Worm (Caenorhabditis elegans) whole organism, L4 larva: ENCODE results near the gene Y45F10D.7.

ENCODE experiments used
- F26F4.8 ChIP-seq: fragments of 200-800 bp; sonication (Bioruptor generic); conservative IDR thresholded peaks from 2 replicates; pipeline ENCODE4 v1.3.6; 2022; ENCODE audit warnings: missing genetic modification characterization, missing compliant biosample characterization
- F44E2.7 ChIP-seq: fragments of 200-800 bp; sonication (Bioruptor generic); IDR thresholded peaks from 2 replicates; pipeline ENCODE4 v2.1.2; 2022; ENCODE audit warnings: missing genetic modification characterization, missing compliant biosample characterization
- R02D3.7 ChIP-seq: fragments of 150-350 bp; sonication (generic microtip); optimal IDR thresholded peaks from 3 replicates; lab custom pipeline; 2014; ENCODE audit warnings: missing biosample characterization, missing genetic modification characterization
- Y48G9A.11 ChIP-seq: fragments of 200-800 bp; sonication (Bioruptor generic); IDR thresholded peaks from 2 replicates; pipeline ENCODE4 v1.3.6; 2022; ENCODE audit warnings: missing genetic modification reagents, missing genetic modification characterization, missing compliant biosample characterization
- aha-1 ChIP-seq: fragments of 150-350 bp; peaks from one replicate; lab custom pipeline; 2014; ENCODE audit warnings: missing biosample characterization, missing genetic modification characterization
- arid-1 ChIP-seq: fragments of 200-800 bp; sonication (Bioruptor generic); conservative IDR thresholded peaks from 2 replicates; pipeline ENCODE4 v1.3.6; 2022; ENCODE audit warnings: missing genetic modification reagents, missing genetic modification characterization, missing compliant biosample characterization
- ceh-28 ChIP-seq: fragments of 150-350 bp; optimal IDR thresholded peaks from 2 replicates; lab custom pipeline; 2014; ENCODE audit warnings: missing biosample characterization, missing genetic modification reagents, missing genetic modification characterization
- ceh-44 ChIP-seq: fragments of 200-800 bp; sonication (Bioruptor generic); IDR thresholded peaks from 2 replicates; pipeline ENCODE4 v1.3.6; 2022; ENCODE audit warnings: missing genetic modification reagents, missing genetic modification characterization, missing compliant biosample characterization
- ces-1 ChIP-seq: fragments of 150-350 bp; sonication (generic microtip); optimal IDR thresholded peaks from 4 replicates; lab custom pipeline; 2014; ENCODE audit warnings: missing biosample characterization, missing genetic modification reagents, missing genetic modification characterization
- daf-19 ChIP-seq: fragments of 200-800 bp; sonication (Bioruptor generic); conservative IDR thresholded peaks from 2 replicates; pipeline ENCODE4 v1.3.6; 2022; ENCODE audit warnings: missing genetic modification characterization, missing compliant biosample characterization
- dmd-6 ChIP-seq: fragments of 200-800 bp; sonication (Bioruptor generic); IDR thresholded peaks from 2 replicates; pipeline ENCODE4 v1.3.6; 2022; ENCODE audit warnings: missing genetic modification reagents, missing genetic modification characterization, missing compliant biosample characterization
- dmd-9 ChIP-seq: fragments of 200-800 bp; sonication (Bioruptor generic); IDR thresholded peaks from 2 replicates; pipeline ENCODE4 v1.3.6; 2022; ENCODE audit warnings: missing genetic modification reagents, missing genetic modification characterization, missing compliant biosample characterization
- hmg-1.1 ChIP-seq: fragments of 200-800 bp; sonication (Bioruptor generic); IDR thresholded peaks from 2 replicates; pipeline ENCODE4 v1.3.6; 2022; ENCODE audit warnings: missing genetic modification reagents, missing genetic modification characterization, missing compliant biosample characterization
- lin-1 ChIP-seq: fragments of 200-800 bp; sonication (Bioruptor generic); IDR thresholded peaks from 2 replicates; pipeline ENCODE4 v1.3.6; 2022; ENCODE audit warnings: missing genetic modification reagents, missing genetic modification characterization, missing compliant biosample characterization
- lin-13 ChIP-seq: fragments of 150-350 bp; optimal IDR thresholded peaks from 2 replicates; lab custom pipeline; 2014; ENCODE audit warnings: missing biosample characterization, missing genetic modification reagents, missing genetic modification characterization
- mdl-1 ChIP-seq, 2 experiments: fragments of 150-350 bp in 1 of 2; sonication (generic microtip) in 1 of 2; optimal IDR thresholded peaks; 2 replicates each; lab custom pipeline; 2014 to 2017; ENCODE audit warnings: missing biosample characterization in 2 of 2, missing genetic modification characterization in 2 of 2
- mdt-29 ChIP-seq: fragments of 200-800 bp; sonication (Bioruptor generic); IDR thresholded peaks from 2 replicates; pipeline ENCODE4 v1.3.6; 2022; ENCODE audit warnings: missing genetic modification reagents, missing genetic modification characterization, missing compliant biosample characterization
- nhr-11 ChIP-seq: fragments of 150-350 bp; optimal IDR thresholded peaks from 2 replicates; lab custom pipeline; 2014; ENCODE audit warnings: missing biosample characterization, missing genetic modification characterization
- nhr-42 ChIP-seq: fragments of 200-800 bp; sonication (Bioruptor generic); IDR thresholded peaks from 2 replicates; pipeline ENCODE4 v1.3.6; 2022; ENCODE audit warnings: missing genetic modification characterization, missing compliant biosample characterization
- nhr-48 ChIP-seq: sonication (generic microtip); optimal IDR thresholded peaks from 2 replicates; lab custom pipeline; 2016; ENCODE audit warnings: mild to moderate bottlenecking, missing genetic modification characterization, missing compliant biosample characterization
- nhr-76 ChIP-seq: fragments of 150-350 bp; optimal IDR thresholded peaks from 2 replicates; lab custom pipeline; 2014; ENCODE audit warnings: missing biosample characterization, missing genetic modification characterization
- pha-4 ChIP-seq, 2 experiments: fragments of 150-350 bp in 1 of 2; fragments of 200-800 bp in 1 of 2; sonication (Bioruptor generic) in 1 of 2; IDR thresholded peaks in 1 of 2; optimal IDR thresholded peaks in 1 of 2; 2 replicates each; pipeline versions ENCODE4 v1.3.6 to Lab custom; 2014 to 2022; ENCODE audit warnings: missing genetic modification characterization in 2 of 2, missing genetic modification reagents in 2 of 2, missing biosample characterization in 1 of 2, missing compliant biosample characterization in 1 of 2
- saeg-2 ChIP-seq: fragments of 200-800 bp; sonication (Bioruptor generic); IDR thresholded peaks from 2 replicates; pipeline ENCODE4 v1.3.6; 2022; ENCODE audit warnings: missing genetic modification reagents, missing genetic modification characterization, missing compliant biosample characterization
- set-16 ChIP-seq: fragments of 200-800 bp; sonication (Bioruptor generic); IDR thresholded peaks from 2 replicates; pipeline ENCODE4 v1.3.6; 2022; ENCODE audit warnings: missing genetic modification reagents, missing genetic modification characterization, missing compliant biosample characterization
- snpc-1.2 ChIP-seq: fragments of 200-800 bp; sonication (Bioruptor generic); IDR thresholded peaks from 2 replicates; pipeline ENCODE4 v1.3.6; 2022; ENCODE audit warnings: missing genetic modification reagents, missing genetic modification characterization, missing compliant biosample characterization
- tag-97 ChIP-seq: fragments of 200-800 bp; sonication (Bioruptor generic); IDR thresholded peaks from 2 replicates; pipeline ENCODE4 v1.3.6; 2022; ENCODE audit warnings: missing genetic modification characterization, missing compliant biosample characterization
- unc-62 ChIP-seq, 3 experiments: fragments of 150-350 bp in 1 of 3; sonication (generic microtip); optimal IDR thresholded peaks in 2 of 3; peaks in 1 of 3; 1 replicate in 1 of 3; 2 replicates in 2 of 3; lab custom pipeline; 2014 to 2017; ENCODE audit warnings: missing biosample characterization in 3 of 3, missing genetic modification characterization in 3 of 3, missing genetic modification reagents in 3 of 3, missing genotype in 1 of 3
- zag-1 ChIP-seq: fragments of 150-350 bp; optimal IDR thresholded peaks from 2 replicates; lab custom pipeline; 2014; ENCODE audit warnings: missing biosample characterization, missing genetic modification characterization
- zfp-2 ChIP-seq: sonication (generic microtip); optimal IDR thresholded peaks from 2 replicates; lab custom pipeline; 2016; ENCODE audit warnings: mild to moderate bottlenecking, missing genetic modification characterization, missing compliant biosample characterization
- zip-2 ChIP-seq: fragments of 150-350 bp; optimal IDR thresholded peaks from 2 replicates; lab custom pipeline; 2014; ENCODE audit warnings: missing biosample characterization, missing genetic modification characterization

Gene Y45F10D.7

DNA sequence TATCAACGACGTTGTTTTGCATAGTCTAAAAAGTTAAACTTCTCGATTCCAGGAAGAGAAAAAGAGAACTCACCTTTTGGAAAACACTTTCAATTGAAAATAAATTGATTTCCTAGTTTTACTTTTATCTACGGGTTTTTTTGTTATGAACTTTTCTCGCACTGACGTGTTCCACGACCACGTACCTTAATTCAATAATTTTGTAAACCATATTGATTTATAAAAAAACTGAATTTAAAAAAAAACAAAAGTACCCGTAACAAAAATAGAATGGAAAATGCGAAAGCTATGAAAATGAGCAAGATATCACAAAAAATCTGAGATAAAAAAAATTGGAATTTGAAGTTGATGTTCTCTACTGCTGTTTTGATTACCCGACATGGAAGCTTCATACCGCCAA lies 46.5 kb upstream of the Y45F10D.7 start, which contains the start of gene C47A4.3:
Gene C47A4.3, minus strand, starts transcription at position 101 of the 400 bp plus-strand sequence.
- TF ChIP-seq lin-1 = no peak
- no peak for TF ChIP-seq F44E2.7
- TF ChIP-seq, all 104 proteins: peak for 0

DNA sequence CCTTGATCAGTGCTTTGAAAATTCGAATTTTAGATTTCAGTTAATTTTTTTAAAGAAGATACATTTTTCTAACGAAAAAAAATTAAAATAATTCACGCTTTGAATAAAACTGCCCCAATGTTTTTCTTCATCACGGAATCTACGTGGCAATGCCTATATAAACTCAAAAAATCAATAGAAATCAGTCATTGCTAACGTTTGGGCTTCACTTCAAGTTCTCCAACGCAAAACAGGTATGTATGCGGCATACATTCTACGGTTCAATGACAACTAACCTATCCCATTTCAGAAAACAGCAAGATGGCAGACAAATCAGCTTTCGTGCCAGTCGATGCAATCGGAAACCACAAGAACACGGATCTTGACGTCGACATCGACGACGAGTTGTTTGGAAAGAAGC lies 43.3 kb upstream of the Y45F10D.7 start, which contains the start of gene C47A4.5:
Gene C47A4.5, plus strand, starts transcription at position 301 of the 400 bp plus-strand sequence.
- TF ChIP-seq ceh-28 (no peak), dmd-9 (no peak), nhr-11 (tag; lab: Kevin White, UChicago) (no peak), ceh-44 (GFP tag; lab: Robert Waterston, UW) (no peak), nhr-48 (tag; lab: Kevin White, UChicago) (no peak), lin-13 (GFP tag; lab: Kevin White, UChicago) (no peak), zag-1 (no peak), nhr-76 (tag; lab: Kevin White, UChicago) (no peak), zip-2 (tag; lab: Kevin White, UChicago) (no peak), unc-62 (GFP tag; optimal IDR thresholded peaks at IDR 0.05 in 1 of 2; lab: Kevin White, UChicago) (no peak), unc-62 (tag; optimal IDR thresholded peaks at IDR 0.05; lab: Kevin White, UChicago) (no peak), snpc-1.2 (GFP tag; lab: Robert Waterston, UW) (no peak), R02D3.7 (tag; lab: Kevin White, UChicago) (no peak), pha-4 (GFP tag; IDR thresholded peaks at IDR 0.05; lab: Robert Waterston, UW) (no peak), pha-4 (tag; optimal IDR thresholded peaks at IDR 0.05; lab: Kevin White, UChicago) (no peak), arid-1 (GFP tag; lab: Robert Waterston, UW) (no peak), saeg-2 (GFP tag; lab: Robert Waterston, UW) (no peak)

DNA sequence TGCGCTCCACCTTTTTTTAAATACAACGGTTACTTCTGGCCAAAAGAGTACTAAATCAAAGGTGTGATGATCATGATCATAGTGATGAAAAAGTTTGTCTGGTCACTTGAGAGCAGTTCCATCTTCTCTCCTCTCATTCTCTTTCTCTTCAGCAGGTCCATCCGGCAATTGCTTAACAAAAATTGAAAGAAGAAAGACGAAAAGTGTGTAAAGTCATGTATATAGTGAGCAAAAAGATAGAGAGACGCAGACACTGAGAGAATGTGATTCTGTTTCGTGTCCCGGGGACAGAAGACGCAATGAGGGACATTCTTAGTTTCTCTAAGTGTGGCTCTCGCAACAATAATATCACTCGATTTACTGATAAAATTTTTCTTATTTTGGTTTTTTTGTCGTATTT lies 39.9 kb upstream of the Y45F10D.7 start:
- TF ChIP-seq dmd-6 (GFP tag; lab: Robert Waterston, UW) (no peak), unc-62 (GFP tag; optimal IDR thresholded peaks at IDR 0.05 in 1 of 2; lab: Kevin White, UChicago) (peak in 1 of 2 experiments; percentile 7), unc-62 (tag; optimal IDR thresholded peaks at IDR 0.05; lab: Kevin White, UChicago) (no peak), aha-1 (tag; lab: Kevin White, UChicago) (peak; percentile 73), nhr-11 (tag; lab: Kevin White, UChicago) (peak; percentile 8)

DNA sequence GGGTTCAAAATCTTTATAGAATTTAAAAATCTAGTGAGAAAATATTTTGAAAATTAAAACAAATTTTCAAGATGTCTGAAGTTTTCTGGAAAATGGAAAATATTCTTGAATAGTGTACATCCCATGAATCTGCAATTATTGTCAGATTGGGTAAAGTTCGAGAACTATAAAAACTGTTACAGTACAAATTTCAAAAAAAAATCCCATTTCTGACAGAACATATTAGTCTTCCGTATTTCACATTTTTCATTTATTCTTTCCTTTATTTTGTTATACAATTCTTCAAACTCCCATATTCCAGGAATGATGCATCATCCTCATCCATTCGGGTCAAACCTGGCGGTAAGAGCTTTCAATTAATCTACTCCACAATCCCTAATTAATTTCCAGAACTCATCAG lies 38.7 kb upstream of the Y45F10D.7 start, which contains the start of gene sorb-1:
Gene sorb-1, plus strand, starts transcription at position 301 of the 400 bp plus-strand sequence.
- no peak for TF ChIP-seq lin-13 (GFP tag; lab: Kevin White, UChicago)
- no peak for TF ChIP-seq saeg-2 (GFP tag; lab: Robert Waterston, UW)
- peak; percentile 11 for TF ChIP-seq aha-1 (tag; lab: Kevin White, UChicago)
- peak in 1 of 2 experiments; percentile 21 for TF ChIP-seq unc-62 (GFP tag; optimal IDR thresholded peaks at IDR 0.05 in 1 of 2; lab: Kevin White, UChicago)
- no peak for TF ChIP-seq unc-62 (tag; optimal IDR thresholded peaks at IDR 0.05; lab: Kevin White, UChicago)
- no peak for TF ChIP-seq mdl-1 (tag; optimal IDR thresholded peaks at IDR 0.05; lab: Kevin White, UChicago)
- no peak for TF ChIP-seq zfp-2

DNA sequence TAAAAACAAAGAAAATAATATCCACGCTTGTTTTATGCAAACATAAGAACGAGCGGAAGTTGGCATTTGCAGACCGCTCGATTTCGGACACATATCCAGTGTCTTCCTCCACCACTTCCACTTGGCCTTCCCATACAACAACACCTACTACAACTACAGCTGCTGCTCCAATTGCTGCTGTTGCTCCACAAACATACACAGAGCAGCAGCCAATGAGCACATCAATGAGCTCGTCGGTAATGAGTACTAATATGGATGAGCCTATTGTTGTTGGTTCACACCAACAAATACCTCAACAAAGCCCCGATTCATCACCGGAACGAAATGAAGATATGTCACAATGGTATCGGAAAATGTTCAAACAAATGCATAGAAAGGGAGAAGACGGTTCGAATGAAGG lies 33.1 kb upstream of the Y45F10D.7 start:
- TF ChIP-seq unc-62 (GFP tag; optimal IDR thresholded peaks at IDR 0.05 in 1 of 2; lab: Kevin White, UChicago) = peak in 1 of 2 experiments; percentile 64
- TF ChIP-seq unc-62 (tag; optimal IDR thresholded peaks at IDR 0.05; lab: Kevin White, UChicago) = no peak
- TF ChIP-seq Y48G9A.11 (GFP tag; lab: Robert Waterston, UW) = no peak
- no peak for TF ChIP-seq mdt-29
- no peak for TF ChIP-seq nhr-42 (GFP tag; lab: Robert Waterston, UW)
- no peak for TF ChIP-seq daf-19 (GFP tag; lab: Robert Waterston, UW)
- TF ChIP-seq aha-1 (tag; lab: Kevin White, UChicago) = peak; percentile 90
- TF ChIP-seq ces-1 (GFP tag; lab: Kevin White, UChicago) = no peak
- no peak for TF ChIP-seq tag-97 (GFP tag; lab: Robert Waterston, UW)
- no peak for TF ChIP-seq F26F4.8
- no peak for TF ChIP-seq hmg-1.1 (GFP tag; lab: Robert Waterston, UW)

DNA sequence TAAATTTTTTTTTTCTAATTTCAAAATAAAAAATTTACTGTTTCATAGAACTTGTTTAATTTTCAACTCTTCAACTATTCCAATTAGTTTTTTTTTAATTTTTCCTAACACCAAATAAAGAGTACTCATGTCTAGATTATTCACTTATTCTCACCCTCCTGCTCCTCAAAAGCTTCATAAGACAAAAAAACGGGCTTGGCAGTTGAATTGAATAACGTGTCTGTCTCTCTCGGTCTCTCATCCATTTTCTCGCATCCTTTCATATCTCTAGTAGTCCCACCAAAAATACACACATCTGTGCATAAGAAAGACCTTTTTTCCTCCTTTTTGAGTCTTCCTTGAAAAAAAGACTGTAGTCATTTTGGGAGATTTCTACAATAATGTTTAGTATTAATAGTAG lies 25.3 kb upstream of the Y45F10D.7 start:
- TF ChIP-seq unc-62 (GFP tag; optimal IDR thresholded peaks at IDR 0.05 in 1 of 2; lab: Kevin White, UChicago) = peak in 1 of 2 experiments; percentile 86
- TF ChIP-seq unc-62 (tag; optimal IDR thresholded peaks at IDR 0.05; lab: Kevin White, UChicago) = no peak
- TF ChIP-seq set-16 (GFP tag; lab: Robert Waterston, UW) = no peak
